Fruit fly (Drosophila melanogaster) Kc167 (cell line): ENCODE data around the gene CHKov1.

ENCODE experiments used
- Myc ChIP-seq: fragments of >200 bp; optimal IDR thresholded peaks from 2 replicates; lab custom pipeline; 2017; ENCODE audit warnings: missing external identifiers
- Sin3A ChIP-seq: fragments of >200 bp; optimal IDR thresholded peaks from 2 replicates; lab custom pipeline; 2018; ENCODE audit warnings: missing external identifiers
- h ChIP-seq: fragments of >200 bp; optimal IDR thresholded peaks from 3 replicates; lab custom pipeline; 2018; ENCODE audit warnings: missing external identifiers
- insv ChIP-seq: fragments of >200 bp; optimal IDR thresholded peaks from 3 replicates; lab custom pipeline; 2018; ENCODE audit warnings: missing external identifiers
- psq ChIP-seq: fragments of >200 bp; optimal IDR thresholded peaks from 2 replicates; lab custom pipeline; 2017; ENCODE audit warnings: missing external identifiers
- ttk ChIP-seq: sonication (Bioruptor generic); optimal IDR thresholded peaks from 2 replicates; lab custom pipeline; 2017; ENCODE audit warnings: missing external identifiers

CHKov1 gene

dm6 chr3R:25295320-25296020, 33.6 kb downstream of the CHKov1 start, which contains the start of gene CG31102:
TSS of gene CG31102 (minus strand) at chr3R:25295594.
- no peak for TF ChIP-seq psq
- no peak for TF ChIP-seq ttk
- TF ChIP-seq insv (lab: Kevin White, UChicago), result no peak
- no peak for TF ChIP-seq Myc (lab: Kevin White, UChicago)

- TF ChIP-seq ttk (no peak), h (lab: Kevin White, UChicago) (no peak), Myc (lab: Kevin White, UChicago) (no peak), Sin3A (lab: Kevin White, UChicago) (no peak)
These were observed 36.2 kb downstream of the CHKov1 start, which contains the start of gene CG31098 for dm6 chr3R:25292864-25293284. TSS of gene CG31098 (minus strand) at chr3R:25292977.

dm6 chr3R:25289589-25289988, 39.5 kb downstream of the CHKov1 start, which contains the start of gene CG11893:
TSS of gene CG11893 (plus strand) at chr3R:25289889.
- TF ChIP-seq Sin3A (lab: Kevin White, UChicago), result no peak

- TF ChIP-seq ttk (no peak), Myc (lab: Kevin White, UChicago) (no peak), insv (lab: Kevin White, UChicago) (no peak), h (lab: Kevin White, UChicago) (no peak), Sin3A (lab: Kevin White, UChicago) (no peak), psq (no peak)
These were observed 42.0 kb downstream of the CHKov1 start, which contains the start of gene CG13658 for dm6 chr3R:25287128-25287527. TSS of gene CG13658 (plus strand) at chr3R:25287474.

dm6 chr3R:25285173-25285572, 43.9 kb downstream of the CHKov1 start, which contains the start of gene CG31104:
TSS of gene CG31104 (plus strand) at chr3R:25285473.
- no peak for TF ChIP-seq psq
- TF ChIP-seq Myc (lab: Kevin White, UChicago), result no peak
- no peak for TF ChIP-seq h (lab: Kevin White, UChicago)
- no peak for TF ChIP-seq Sin3A (lab: Kevin White, UChicago)
- no peak for TF ChIP-seq ttk
- TF ChIP-seq insv (lab: Kevin White, UChicago), result no peak

dm6 chr3R:25283209-25283670, 45.9 kb downstream of the CHKov1 start, which contains the start of gene CG31300:
TSS of gene CG31300 (plus strand) at chr3R:25283620.
- TF ChIP-seq h (lab: Kevin White, UChicago) (no peak), Sin3A (lab: Kevin White, UChicago) (no peak), psq (no peak), ttk (no peak), insv (lab: Kevin White, UChicago) (no peak), Myc (lab: Kevin White, UChicago) (no peak)

dm6 chr3R:25281165-25281564, 48.0 kb downstream of the CHKov1 start, which contains the start of gene CG11892:
TSS of gene CG11892 (plus strand) at chr3R:25281548.
- TF ChIP-seq insv (lab: Kevin White, UChicago), result no peak
- TF ChIP-seq Myc (lab: Kevin White, UChicago), result no peak
- TF ChIP-seq ttk, result no peak
- TF ChIP-seq Sin3A (lab: Kevin White, UChicago), result no peak
- TF ChIP-seq psq, result no peak
- TF ChIP-seq h (lab: Kevin White, UChicago), result no peak

dm6 chr3R:25279796-25280350, 49.2 kb downstream of the CHKov1 start, which contains the start of gene CG10514:
TSS of gene CG10514 (minus strand) at chr3R:25279846.
- TF ChIP-seq Sin3A (lab: Kevin White, UChicago), result no peak
- no peak for TF ChIP-seq psq
- no peak for TF ChIP-seq Myc (lab: Kevin White, UChicago)
- no peak for TF ChIP-seq insv (lab: Kevin White, UChicago)
- no peak for TF ChIP-seq ttk
- TF ChIP-seq h (lab: Kevin White, UChicago), result no peak

dm6 chr3R:25277112-25277511, 52.0 kb downstream of the CHKov1 start, which contains the start of gene CG10513:
TSS of gene CG10513 (minus strand) at chr3R:25277212.
- TF ChIP-seq psq (no peak), Myc (lab: Kevin White, UChicago) (no peak), Sin3A (lab: Kevin White, UChicago) (no peak), ttk (no peak), h (lab: Kevin White, UChicago) (no peak), insv (lab: Kevin White, UChicago) (no peak)

- TF ChIP-seq psq (no peak), h (lab: Kevin White, UChicago) (no peak), Myc (lab: Kevin White, UChicago) (no peak), ttk (no peak), insv (lab: Kevin White, UChicago) (no peak), Sin3A (lab: Kevin White, UChicago) (no peak)
These were observed 53.8 kb downstream of the CHKov1 start for dm6 chr3R:25275276-25275675.

dm6 chr3R:25273537-25273936, 55.6 kb downstream of the CHKov1 start, which contains the start of gene CG11878:
TSS of gene CG11878 (plus strand) at chr3R:25273837.
- TF ChIP-seq Myc (lab: Kevin White, UChicago) (no peak), Sin3A (lab: Kevin White, UChicago) (no peak), psq (no peak), ttk (no peak), insv (lab: Kevin White, UChicago) (no peak), h (lab: Kevin White, UChicago) (no peak)
